Fruit fly (Drosophila melanogaster): ENCODE results near the gene CG13081.

Gene CG13081

DNA sequence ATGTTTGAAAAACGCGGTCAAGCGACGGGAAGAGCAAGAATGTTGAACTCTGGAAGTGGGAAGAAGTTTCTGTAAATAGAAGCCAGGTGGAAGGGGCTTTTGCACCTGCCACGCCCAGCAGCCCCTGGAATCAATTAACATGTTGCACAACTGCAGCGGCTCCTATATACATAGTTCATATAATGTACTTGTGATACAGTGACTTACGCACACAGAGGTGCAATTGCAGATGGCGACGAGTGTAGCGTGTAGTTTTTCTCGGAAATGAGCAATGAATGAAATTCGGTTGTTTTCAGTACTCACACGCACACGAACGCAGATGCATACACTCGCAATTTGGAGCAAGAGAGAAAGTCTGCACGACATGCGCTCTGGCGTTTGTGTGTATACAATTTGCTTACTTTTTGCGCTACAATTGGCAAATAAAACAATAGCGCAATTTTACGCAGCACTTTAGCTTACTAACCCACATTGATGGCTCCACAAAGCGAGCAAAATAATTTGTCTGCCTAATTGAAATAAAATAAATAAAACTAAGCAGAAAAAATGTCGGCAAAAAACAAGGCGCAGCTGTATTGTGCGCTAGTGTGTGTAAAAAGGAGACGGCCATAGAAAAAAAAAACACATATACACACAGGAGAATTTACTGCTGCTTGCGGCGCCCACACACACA is 36.0 kb downstream of the CG13081 start (continued):
- TF ChIP-seq fd59A (GFP tag; optimal IDR thresholded peaks at IDR 0.05) (peak; percentile 31), Sox14 (GFP tag; optimal IDR thresholded peaks at IDR 0.05) (no peak)

dm6 chr2L:19577187-19577765 is 36.9 kb downstream of the CG13081 start, which contains the start of the genes spi and msb1l:
Gene spi (minus strand): TSS chr2L:19577315.
Gene msb1l (plus strand): TSS chr2L:19577701.
- TF ChIP-seq CG6808 (GFP tag; optimal IDR thresholded peaks at IDR 0.05) = no peak
- no peak for TF ChIP-seq dsx (GFP tag; optimal IDR thresholded peaks at IDR 0.05; ENCODE audit: poor library complexity, severe bottlenecking)
- TF ChIP-seq CG6276 (GFP tag; optimal IDR thresholded peaks at IDR 0.05) = no peak
- peak; percentile 57 for TF ChIP-seq CG3032 (tag; optimal IDR thresholded peaks at IDR 0.05)
- peak; percentile 45 for TF ChIP-seq Smox (GFP tag; optimal IDR thresholded peaks at IDR 0.05)
- no peak for TF ChIP-seq CG32006 (GFP tag; optimal IDR thresholded peaks at IDR 0.05)
- peak; percentile 58 for TF ChIP-seq Eip78C (GFP tag)
- peak; percentile 12 for TF ChIP-seq topi (GFP tag; optimal IDR thresholded peaks at IDR 0.05)
- TF ChIP-seq Eip93F (GFP tag; optimal IDR thresholded peaks at IDR 0.05) = no peak
- peak; percentile 25 for TF ChIP-seq Met (GFP tag; optimal IDR thresholded peaks at IDR 0.05)
- peak; percentile 21 for TF ChIP-seq Sox15 (GFP tag; optimal IDR thresholded peaks at IDR 0.05)
- no peak for TF ChIP-seq Gug (GFP tag; IDR thresholded peaks at IDR 0.05)
- peak; percentile 12 for TF ChIP-seq achi (GFP tag; optimal IDR thresholded peaks at IDR 0.05)
- TF ChIP-seq spab (GFP tag; optimal IDR thresholded peaks at IDR 0.05) = no peak
- TF ChIP-seq salr (GFP tag; optimal IDR thresholded peaks at IDR 0.05) = no peak
- TF ChIP-seq Hr39 (GFP tag; optimal IDR thresholded peaks at IDR 0.05) = peak; percentile 9
- peak; percentile 50 for TF ChIP-seq OdsH (GFP tag; optimal IDR thresholded peaks at IDR 0.05)
- TF ChIP-seq CG15336 (GFP tag; IDR thresholded peaks at IDR 0.05) = no peak
- TF ChIP-seq CG11294 (GFP tag; IDR thresholded peaks at IDR 0.05) = no peak
- no peak for TF ChIP-seq Eip75B (GFP tag; optimal IDR thresholded peaks at IDR 0.05)
- TF ChIP-seq CG6792 (GFP tag; optimal IDR thresholded peaks at IDR 0.05) = no peak
- no peak for TF ChIP-seq CG1621 (tag; optimal IDR thresholded peaks at IDR 0.05)
- TF ChIP-seq CG9139 (GFP tag; optimal IDR thresholded peaks at IDR 0.05) = no peak
- no peak for TF ChIP-seq Sox102F (GFP tag; optimal IDR thresholded peaks at IDR 0.05)
- TF ChIP-seq CG7368 (GFP tag; optimal IDR thresholded peaks at IDR 0.05) = no peak
- no peak for TF ChIP-seq CG10669 (GFP tag; optimal IDR thresholded peaks at IDR 0.05)
- no peak for TF ChIP-seq Lpt (GFP tag; optimal IDR thresholded peaks at IDR 0.05)
- TF ChIP-seq fkh (GFP tag; optimal IDR thresholded peaks at IDR 0.05) = no peak
- TF ChIP-seq Blimp-1 (GFP tag; optimal IDR thresholded peaks at IDR 0.05) = peak; percentile 14
- TF ChIP-seq svp (GFP tag) = no peak
- TF ChIP-seq Hr38 (GFP tag; optimal IDR thresholded peaks at IDR 0.05) = no peak
- TF ChIP-seq CG34406 (GFP tag; optimal IDR thresholded peaks at IDR 0.05) = no peak
- no peak for TF ChIP-seq net (GFP tag; optimal IDR thresholded peaks at IDR 0.05)
- TF ChIP-seq eg (GFP tag; IDR thresholded peaks at IDR 0.05) = 0 out of 3 replicates have a peak, but pooled peaks have one; percentile 2
- peak; percentile 12 for TF ChIP-seq CG31627 (GFP tag; optimal IDR thresholded peaks at IDR 0.05)
- TF ChIP-seq CG10631 (GFP tag; optimal IDR thresholded peaks at IDR 0.05) = peak; percentile 66
- TF ChIP-seq Ets21C (GFP tag; optimal IDR thresholded peaks at IDR 0.05) = no peak
- no peak for TF ChIP-seq CG6854 (GFP tag; optimal IDR thresholded peaks at IDR 0.05)
- TF ChIP-seq CG11902 (GFP tag; optimal IDR thresholded peaks at IDR 0.05) = peak; percentile 5
- TF ChIP-seq CG16779 (tag; optimal IDR thresholded peaks at IDR 0.05) = no peak
- TF ChIP-seq CG11762 (GFP tag; optimal IDR thresholded peaks at IDR 0.05; ENCODE audit: insufficient read depth) = no peak
- TF ChIP-seq CG8319 (GFP tag; optimal IDR thresholded peaks at IDR 0.05) = peak; percentile 16
- peak; percentile 33 for TF ChIP-seq lz (GFP tag; optimal IDR thresholded peaks at IDR 0.05)
- no peak for TF ChIP-seq fd85E (GFP tag; optimal IDR thresholded peaks at IDR 0.05)
- no peak for TF ChIP-seq CG8632 (GFP tag; optimal IDR thresholded peaks at IDR 0.05)
- TF ChIP-seq acj6 (GFP tag; optimal IDR thresholded peaks at IDR 0.05) = peak; percentile 41
- no peak for TF ChIP-seq Ets96B (tag; optimal IDR thresholded peaks at IDR 0.05)
